Worm (Caenorhabditis elegans): Measurements from ENCODE around the gene nphp-2.

DNA sequence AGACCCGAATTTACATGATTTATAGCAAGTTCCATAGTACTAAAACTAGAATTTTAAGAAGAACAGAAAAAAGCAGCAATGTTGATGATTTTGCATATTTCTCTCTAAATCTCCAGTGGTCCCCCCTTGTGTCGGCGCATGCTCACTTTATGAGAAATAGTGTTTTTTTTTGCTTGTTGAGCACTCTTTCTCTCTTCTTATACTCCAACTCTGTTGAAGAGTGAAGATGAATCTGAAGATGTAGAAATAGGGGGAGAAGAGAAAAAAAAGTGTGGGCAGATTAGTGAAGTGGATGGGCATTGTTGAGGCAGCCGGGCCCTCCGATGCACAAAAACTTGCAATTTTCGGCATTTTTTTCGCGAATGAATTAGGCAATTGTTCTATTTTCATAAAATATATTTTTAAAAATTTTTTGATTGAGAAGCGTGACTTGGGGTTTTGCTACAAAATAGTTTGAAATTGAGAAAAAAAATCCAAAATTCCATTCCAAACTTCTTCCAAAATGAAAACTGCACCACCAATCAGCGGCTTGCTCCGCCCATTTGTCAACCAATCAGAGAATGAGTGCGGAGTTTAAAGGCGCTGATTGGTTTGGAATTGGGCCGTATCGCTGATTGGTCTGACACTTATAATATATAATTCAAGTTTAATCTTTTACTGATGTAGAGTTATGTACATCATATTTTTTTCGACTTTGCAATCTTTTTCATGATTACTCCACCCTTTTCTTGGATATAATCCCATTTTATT, 45.1 kb downstream of the nphp-2 start:
- TF ChIP-seq ama-1 (optimal IDR thresholded peaks at IDR 0.05), result no peak
- TF ChIP-seq ama-1 (GFP tag; optimal IDR thresholded peaks at IDR 0.05), result no peak
- TF ChIP-seq dpl-1 (GFP tag; optimal IDR thresholded peaks at IDR 0.05), result no peak
- no peak for TF ChIP-seq Y53F4B.3 (GFP tag; IDR thresholded peaks at IDR 0.05)
- no peak for TF ChIP-seq aptf-3 (GFP tag; IDR thresholded peaks at IDR 0.05)
- TF ChIP-seq snpc-4 (GFP tag; optimal IDR thresholded peaks at IDR 0.05), result no peak
- no peak for TF ChIP-seq snpc-4 (tag; optimal IDR thresholded peaks at IDR 0.05)
- TF ChIP-seq egl-18 (GFP tag; IDR thresholded peaks at IDR 0.05), result no peak

Measured in whole organism, young adult.